Worm (Caenorhabditis elegans): ENCODE results near the gene T25B9.2.

DNA sequence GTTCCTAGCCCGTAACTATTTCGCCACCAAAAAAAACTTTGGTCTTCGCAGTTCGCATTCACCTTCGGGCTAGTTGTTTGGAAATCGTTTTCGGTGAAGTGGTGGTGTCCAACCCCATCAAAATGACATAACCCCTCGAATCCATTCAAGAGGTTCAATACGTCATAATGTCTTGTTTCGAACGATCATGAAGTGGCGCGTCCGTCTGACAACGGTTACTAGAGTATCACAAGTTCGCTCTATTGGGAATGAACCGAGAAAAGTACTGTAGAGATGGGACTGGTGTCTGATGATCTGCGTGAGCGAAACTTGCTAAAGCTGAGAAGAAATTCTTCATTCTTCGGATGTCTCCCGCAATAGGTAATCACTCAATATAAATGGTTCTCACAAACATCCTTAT, 23.9 kb downstream of the T25B9.2 start, which contains the start of gene ZC168.2:
- no peak for TF ChIP-seq ces-1 (GFP tag; optimal IDR thresholded peaks at IDR 0.05)
- no peak for TF ChIP-seq unc-62 (GFP tag; optimal IDR thresholded peaks at IDR 0.05)
- no peak for TF ChIP-seq bed-3 (GFP tag; optimal IDR thresholded peaks at IDR 0.05)
- TF ChIP-seq unc-39 (tag; optimal IDR thresholded peaks at IDR 0.05): no peak
- no peak for TF ChIP-seq snpc-4 (tag; optimal IDR thresholded peaks at IDR 0.05)

All from whole organism, mixed stage, embryonic.